Worm (Caenorhabditis elegans) whole organism, late embryonic: Measurements from ENCODE around the gene F01D5.2.
A peak's percentile ranks its signal among the peaks of the same experiment; 100 is the strongest.

Source experiments
- C08G9.2 ChIP-seq: sonication (generic microtip); optimal IDR thresholded peaks from 2 replicates; lab custom pipeline; 2016; ENCODE audit warnings: mild to moderate bottlenecking, missing genetic modification characterization, moderate library complexity, missing compliant biosample characterization
- C38D4.7 ChIP-seq: fragments of 200-800 bp; sonication (Bioruptor generic); optimal IDR thresholded peaks from 2 replicates; lab custom pipeline; 2018; ENCODE audit warnings: mild to moderate bottlenecking, missing genetic modification characterization, moderate library complexity, missing compliant biosample characterization
- F13H6.1 ChIP-seq: sonication (generic microtip); optimal IDR thresholded peaks from 2 replicates; lab custom pipeline; 2016; ENCODE audit warnings: missing genetic modification characterization, missing compliant biosample characterization
- K09A11.1 ChIP-seq: sonication (generic microtip); optimal IDR thresholded peaks from 2 replicates; lab custom pipeline; 2017; ENCODE audit warnings: antibody characterized with exemption, mild to moderate bottlenecking, missing genetic modification characterization, missing compliant biosample characterization; ENCODE audit not compliant: insufficient read depth
- T23F11.4 ChIP-seq: fragments of 200-800 bp; sonication (Bioruptor generic); optimal IDR thresholded peaks from 2 replicates; lab custom pipeline; 2018; ENCODE audit warnings: mild to moderate bottlenecking, missing genetic modification characterization, missing compliant biosample characterization
- ama-1 ChIP-seq: fragments of 150-350 bp; optimal IDR thresholded peaks from 2 replicates; lab custom pipeline; 2014
- ceh-19 ChIP-seq: fragments of 200-800 bp; sonication (Bioruptor generic); optimal IDR thresholded peaks from 2 replicates; lab custom pipeline; 2018; ENCODE audit warnings: mild to moderate bottlenecking, missing genetic modification characterization, missing compliant biosample characterization
- ceh-24 ChIP-seq: sonication (generic microtip); optimal IDR thresholded peaks from 2 replicates; lab custom pipeline; 2016; ENCODE audit warnings: mild to moderate bottlenecking, missing genetic modification characterization, missing compliant biosample characterization
- ceh-31 ChIP-seq: sonication (generic microtip); optimal IDR thresholded peaks from 2 replicates; lab custom pipeline; 2016; ENCODE audit warnings: missing genetic modification characterization, missing compliant biosample characterization
- ceh-45 ChIP-seq: fragments of 200-800 bp; sonication (Bioruptor generic); IDR thresholded peaks from 2 replicates; pipeline ENCODE4 v1.3.6; 2022; ENCODE audit warnings: missing genetic modification reagents, missing genetic modification characterization, missing compliant biosample characterization
- ceh-6 ChIP-seq: fragments of 200-800 bp; sonication (Bioruptor generic); optimal IDR thresholded peaks from 2 replicates; lab custom pipeline; 2018; ENCODE audit warnings: mild to moderate bottlenecking, missing genetic modification characterization, missing compliant biosample characterization
- ceh-9 ChIP-seq: sonication (generic microtip); optimal IDR thresholded peaks from 2 replicates; lab custom pipeline; 2016; ENCODE audit warnings: mild to moderate bottlenecking, missing genetic modification characterization, inconsistent platforms, missing compliant biosample characterization
- dmd-4 ChIP-seq: sonication (generic microtip); optimal IDR thresholded peaks from 2 replicates; lab custom pipeline; 2016; ENCODE audit warnings: borderline replicate concordance, missing genetic modification characterization, missing compliant biosample characterization
- dve-1 ChIP-seq: sonication (generic microtip); optimal IDR thresholded peaks from 2 replicates; lab custom pipeline; 2017; ENCODE audit warnings: antibody characterized with exemption, mild to moderate bottlenecking, missing genetic modification characterization, missing compliant biosample characterization
- elt-2 ChIP-seq: sonication (generic microtip); optimal IDR thresholded peaks from 2 replicates; lab custom pipeline; 2016; ENCODE audit warnings: missing genetic modification reagents, missing genetic modification characterization, missing compliant biosample characterization
- elt-4 ChIP-seq: sonication (generic microtip); optimal IDR thresholded peaks from 2 replicates; lab custom pipeline; 2016; ENCODE audit warnings: missing genetic modification characterization, missing compliant biosample characterization
- fkh-10 ChIP-seq: fragments of 150-350 bp; optimal IDR thresholded peaks from 2 replicates; lab custom pipeline; 2014; ENCODE audit warnings: missing biosample characterization, missing genetic modification reagents, missing genetic modification characterization
- gmeb-2 ChIP-seq: sonication (generic microtip); optimal IDR thresholded peaks from 2 replicates; lab custom pipeline; 2016; ENCODE audit warnings: missing genetic modification characterization, inconsistent platforms, missing compliant biosample characterization
- hlh-30 ChIP-seq: sonication (generic microtip); optimal IDR thresholded peaks from 2 replicates; lab custom pipeline; 2017; ENCODE audit warnings: antibody characterized with exemption, missing genetic modification characterization, missing compliant biosample characterization; ENCODE audit not compliant: insufficient read depth
- hlh-6 ChIP-seq: sonication (generic microtip); optimal IDR thresholded peaks from 2 replicates; lab custom pipeline; 2016; ENCODE audit warnings: missing genotype, missing genetic modification characterization, missing compliant biosample characterization
- hlh-8 ChIP-seq: sonication (generic microtip); optimal IDR thresholded peaks from 2 replicates; lab custom pipeline; 2016; ENCODE audit warnings: missing genotype, missing genetic modification characterization, missing compliant biosample characterization
- lim-6 ChIP-seq: sonication (generic microtip); optimal IDR thresholded peaks from 2 replicates; lab custom pipeline; 2016; ENCODE audit warnings: missing genetic modification characterization, missing compliant biosample characterization
- nfya-1 ChIP-seq: sonication (generic microtip); optimal IDR thresholded peaks from 2 replicates; lab custom pipeline; 2017; ENCODE audit warnings: missing genetic modification characterization, mild to moderate bottlenecking, missing compliant biosample characterization, antibody characterized with exemption, moderate library complexity
- nhr-11 ChIP-seq: fragments of 150-350 bp; optimal IDR thresholded peaks from 2 replicates; lab custom pipeline; 2014; ENCODE audit warnings: missing biosample characterization, missing genetic modification characterization
- nhr-232 ChIP-seq: sonication (generic microtip); optimal IDR thresholded peaks from 2 replicates; lab custom pipeline; 2016; ENCODE audit warnings: missing genetic modification characterization, missing compliant biosample characterization
- npax-4 ChIP-seq: sonication (generic microtip); optimal IDR thresholded peaks from 2 replicates; lab custom pipeline; 2016; ENCODE audit warnings: missing genetic modification characterization, missing compliant biosample characterization
- odd-2 ChIP-seq: sonication (generic microtip); optimal IDR thresholded peaks from 2 replicates; lab custom pipeline; 2017; ENCODE audit warnings: antibody characterized with exemption, mild to moderate bottlenecking, missing genetic modification characterization, missing compliant biosample characterization
- pag-3 ChIP-seq: sonication (generic microtip); optimal IDR thresholded peaks from 2 replicates; lab custom pipeline; 2016; ENCODE audit warnings: missing compliant biosample characterization, missing genetic modification characterization, borderline replicate concordance
- pqm-1 ChIP-seq: sonication (generic microtip); optimal IDR thresholded peaks from 2 replicates; lab custom pipeline; 2016; ENCODE audit warnings: missing genetic modification characterization, missing compliant biosample characterization
- sdc-2 ChIP-seq: sonication (generic microtip); optimal IDR thresholded peaks from 2 replicates; lab custom pipeline; 2016; ENCODE audit warnings: missing genotype, missing genetic modification characterization, missing compliant biosample characterization
- sox-2 ChIP-seq: fragments of 200-800 bp; sonication (Bioruptor generic); IDR thresholded peaks from 2 replicates; pipeline ENCODE4 v1.3.6; 2022; ENCODE audit warnings: missing genetic modification reagents, missing genetic modification characterization, missing compliant biosample characterization
- sox-4 ChIP-seq: sonication (generic microtip); optimal IDR thresholded peaks from 2 replicates; lab custom pipeline; 2017; ENCODE audit warnings: mild to moderate bottlenecking, missing genetic modification characterization, inconsistent platforms, missing compliant biosample characterization
- syd-9 ChIP-seq: sonication (generic microtip); optimal IDR thresholded peaks from 2 replicates; lab custom pipeline; 2016; ENCODE audit warnings: mild to moderate bottlenecking, missing genetic modification characterization, moderate library complexity, missing compliant biosample characterization
- tbx-2 ChIP-seq: sonication (generic microtip); optimal IDR thresholded peaks from 2 replicates; lab custom pipeline; 2016; ENCODE audit warnings: missing genetic modification characterization, missing compliant biosample characterization
- unc-3 ChIP-seq, 2 experiments: fragments of 200-800 bp in 1 of 2; sonication (Bioruptor generic) in 1 of 2; sonication (generic microtip) in 1 of 2; conservative IDR thresholded peaks in 1 of 2; optimal IDR thresholded peaks in 1 of 2; 2 replicates each; pipeline versions ENCODE4 v1.3.6 to Lab custom; 2016 to 2022; ENCODE audit warnings: missing compliant biosample characterization in 2 of 2, missing genetic modification characterization in 2 of 2, missing genetic modification reagents in 1 of 2
- unc-55 ChIP-seq: sonication (generic microtip); optimal IDR thresholded peaks from 2 replicates; lab custom pipeline; 2017; ENCODE audit warnings: missing biosample characterization, missing genetic modification reagents, missing genetic modification characterization
- zip-5 ChIP-seq: sonication (generic microtip); optimal IDR thresholded peaks from 2 replicates; lab custom pipeline; 2016; ENCODE audit warnings: missing genetic modification characterization, missing compliant biosample characterization
- ztf-16 ChIP-seq: sonication (generic microtip); optimal IDR thresholded peaks from 2 replicates; lab custom pipeline; 2017; ENCODE audit warnings: missing genetic modification characterization, missing compliant biosample characterization

The F01D5.2 gene

DNA sequence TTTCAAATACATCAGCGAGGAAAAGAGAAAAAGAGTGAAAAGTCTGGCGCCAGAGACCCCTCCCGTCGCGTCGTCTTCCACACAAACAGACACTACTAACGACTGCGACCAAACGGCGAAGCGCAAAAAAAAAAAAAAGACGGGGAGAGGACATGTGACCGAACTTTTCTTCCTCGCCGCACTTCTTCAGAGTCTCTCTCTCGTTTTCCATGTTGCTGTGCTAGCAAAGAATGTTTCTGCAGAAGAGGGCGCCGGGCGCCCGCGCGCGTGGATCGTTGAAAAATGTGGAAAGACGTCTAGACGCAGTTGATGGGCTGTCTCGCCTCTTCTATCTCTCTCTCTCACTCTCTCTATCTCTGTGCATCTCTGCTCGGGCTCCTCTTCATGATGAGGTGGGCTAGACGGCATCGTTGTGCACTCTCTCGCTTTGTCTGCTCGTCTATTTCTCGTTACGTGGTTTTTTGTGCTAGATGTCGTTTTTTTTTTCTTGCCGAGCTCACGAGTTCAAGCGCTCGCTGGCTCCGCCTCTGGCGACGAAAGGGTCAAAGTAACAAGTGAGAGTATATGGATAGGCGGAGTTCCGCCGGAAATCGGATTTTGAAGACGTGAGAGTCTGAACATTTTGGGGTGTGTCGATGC is 41.5 kb upstream of the F01D5.2 start (continued):
- no peak for TF ChIP-seq ceh-45
- no peak for TF ChIP-seq dmd-4 (tag; lab: Kevin White, UChicago)
- no peak for TF ChIP-seq nhr-11 (tag; lab: Kevin White, UChicago)
- TF ChIP-seq fkh-10 = no peak
- no peak for TF ChIP-seq sox-4 (tag; lab: Kevin White, UChicago)
- no peak for TF ChIP-seq hlh-8
- TF ChIP-seq ceh-31 (tag; lab: Kevin White, UChicago) = peak; percentile 83
- no peak for TF ChIP-seq npax-4
- no peak for TF ChIP-seq zip-5 (tag; lab: Kevin White, UChicago)
- TF ChIP-seq ama-1 (lab: Kevin White, UChicago) = no peak
- peak; percentile 62 for TF ChIP-seq nfya-1 (tag; lab: Kevin White, UChicago)
- TF ChIP-seq hlh-30 (tag; lab: Kevin White, UChicago) = peak; percentile 48
- no peak for TF ChIP-seq sdc-2 (tag; lab: Kevin White, UChicago)
- no peak for TF ChIP-seq T23F11.4 (GFP tag; lab: Kevin White, UChicago)

DNA sequence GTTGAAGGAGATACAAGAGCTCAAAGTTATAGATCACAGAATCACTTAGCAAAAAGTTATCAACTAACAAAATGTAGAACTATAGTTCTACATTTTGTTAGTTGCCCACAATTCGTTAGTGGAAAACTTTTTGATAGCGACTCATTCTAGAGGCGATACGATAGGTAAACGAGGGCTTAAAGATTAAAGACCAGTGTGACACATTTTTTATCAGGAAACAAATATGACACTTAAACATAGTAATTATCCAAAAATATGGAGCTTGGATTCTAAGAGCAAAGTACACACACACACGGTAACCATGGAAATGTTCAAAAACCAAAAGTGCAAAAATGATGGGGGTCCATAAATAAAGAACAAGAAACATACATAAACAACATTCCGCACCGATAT is 40.9 kb upstream of the F01D5.2 start:
- TF ChIP-seq pqm-1 (no peak), unc-3 (GFP tag; conservative IDR thresholded peaks at IDR 0.05; lab: Robert Waterston, UW) (no peak), unc-3 (tag; optimal IDR thresholded peaks at IDR 0.05; lab: Kevin White, UChicago) (no peak), ama-1 (lab: Kevin White, UChicago) (no peak), gmeb-2 (tag; lab: Kevin White, UChicago) (no peak), ceh-45 (no peak), ceh-6 (no peak), elt-2 (tag; lab: Kevin White, UChicago) (no peak)

DNA sequence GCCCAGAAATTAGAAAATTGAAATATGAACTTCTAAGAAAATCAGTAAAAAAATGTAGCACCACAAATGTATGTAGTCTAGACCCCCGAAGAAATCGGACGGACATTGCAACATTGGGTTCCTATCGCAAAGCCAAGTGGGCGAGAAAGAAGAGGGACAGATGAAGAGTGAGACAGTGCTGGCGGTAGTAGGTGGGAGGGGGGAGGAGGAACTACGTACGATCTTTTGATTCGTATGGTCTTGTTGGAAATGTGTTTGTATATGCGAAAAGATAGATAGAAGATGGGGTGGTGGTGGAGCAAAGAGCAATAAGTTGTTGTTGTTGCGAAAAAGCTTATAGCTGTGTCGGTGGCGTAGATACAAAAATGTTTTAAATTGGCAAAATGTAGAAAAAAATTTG is 39.5 kb upstream of the F01D5.2 start:
- TF ChIP-seq nhr-11 (tag; lab: Kevin White, UChicago) (no peak), unc-55 (GFP tag; lab: Kevin White, UChicago) (peak; percentile 3), ceh-24 (tag; lab: Kevin White, UChicago) (no peak), dmd-4 (tag; lab: Kevin White, UChicago) (no peak), elt-2 (tag; lab: Kevin White, UChicago) (peak; percentile 10)

DNA sequence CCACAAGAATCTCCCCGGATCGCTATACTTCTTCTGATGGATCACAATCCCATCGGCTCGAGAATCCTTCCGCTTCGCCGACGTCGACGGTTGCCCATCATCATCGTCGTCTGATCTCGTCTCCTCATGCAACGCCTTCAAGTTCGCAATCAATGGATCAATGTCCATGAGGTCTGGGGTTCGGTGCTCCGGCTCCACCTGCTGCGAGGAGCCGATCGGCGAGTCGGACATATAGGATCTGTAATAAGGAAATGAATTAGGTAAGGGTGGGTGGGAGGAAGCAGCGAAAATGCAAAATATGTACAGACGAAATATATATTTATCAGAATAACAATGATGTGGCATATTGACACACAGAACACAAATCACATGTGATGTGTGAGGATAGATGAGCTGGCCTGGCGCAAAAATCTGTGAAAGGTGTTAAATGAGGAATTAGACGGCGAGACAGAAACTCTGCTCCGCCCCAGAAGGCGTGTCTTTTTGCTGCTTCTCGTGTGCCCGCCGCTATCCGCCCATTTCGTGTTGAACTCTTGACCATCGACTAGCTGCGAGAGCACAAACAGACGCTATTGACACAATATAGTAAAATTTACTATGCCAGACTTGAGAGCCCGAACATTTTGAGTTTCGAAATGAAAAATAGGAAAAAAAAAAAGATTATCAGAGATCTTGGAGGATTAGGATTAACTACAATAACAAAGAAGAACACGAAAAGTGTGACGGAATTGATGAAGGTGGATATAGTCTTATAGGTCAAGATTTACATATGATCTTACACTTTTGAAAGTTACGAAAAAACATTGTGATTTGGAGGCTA is 38.8 kb upstream of the F01D5.2 start:
- no peak for TF ChIP-seq F13H6.1 (tag; lab: Kevin White, UChicago)
- no peak for TF ChIP-seq ama-1 (lab: Kevin White, UChicago)
- TF ChIP-seq lim-6 (tag; lab: Kevin White, UChicago) = no peak
- TF ChIP-seq dve-1 (tag; lab: Kevin White, UChicago) = peak; percentile 7

DNA sequence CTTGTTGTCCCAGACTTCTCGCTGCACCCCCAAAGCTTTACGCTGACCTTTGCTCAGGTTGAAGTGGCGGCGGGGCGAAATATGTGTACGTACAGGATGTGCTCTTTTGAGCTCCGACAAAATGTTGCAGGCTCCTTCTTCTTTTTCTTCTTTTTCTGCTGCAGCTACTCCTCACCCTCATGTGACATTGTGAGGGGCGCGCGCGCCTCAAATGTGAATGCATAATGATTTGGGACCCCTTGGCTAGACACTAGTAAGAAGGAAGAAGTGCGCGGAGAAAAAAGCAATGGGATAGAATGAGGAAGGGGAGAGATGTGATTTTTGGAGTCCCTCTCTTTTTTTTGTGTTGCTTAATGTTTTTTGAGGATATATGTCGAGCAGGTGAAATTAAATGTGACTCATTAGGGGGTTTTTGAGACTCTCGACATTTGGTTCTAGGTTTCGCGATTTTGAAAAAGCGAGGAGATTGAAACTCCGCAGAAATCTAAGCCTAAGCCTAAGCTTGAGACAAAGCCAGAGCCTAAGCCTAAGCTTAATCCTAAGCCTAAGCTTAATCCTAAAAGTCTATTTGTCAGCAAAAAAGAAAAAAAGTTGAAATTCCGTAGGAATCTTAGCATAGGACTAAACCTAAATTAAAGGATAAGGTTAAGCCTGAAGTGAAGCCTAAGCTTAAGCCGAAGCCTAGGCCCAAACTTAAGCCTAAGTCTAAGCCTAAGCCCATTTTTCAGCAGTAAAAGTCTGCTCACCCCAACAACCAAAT is 38.0 kb upstream of the F01D5.2 start:
- TF ChIP-seq elt-4 (tag; lab: Kevin White, UChicago) = no peak
- TF ChIP-seq ceh-19 (GFP tag; lab: Kevin White, UChicago) = no peak
- no peak for TF ChIP-seq syd-9 (tag; lab: Kevin White, UChicago)
- TF ChIP-seq C08G9.2 (tag; lab: Kevin White, UChicago) = no peak
- peak; percentile 51 for TF ChIP-seq tbx-2 (tag; lab: Kevin White, UChicago)
- no peak for TF ChIP-seq gmeb-2 (tag; lab: Kevin White, UChicago)
- no peak for TF ChIP-seq npax-4
- TF ChIP-seq sox-2 (GFP tag; lab: Robert Waterston, UW) = no peak
- TF ChIP-seq hlh-30 (tag; lab: Kevin White, UChicago) = peak; percentile 8
- no peak for TF ChIP-seq nhr-232 (tag; lab: Kevin White, UChicago)
- no peak for TF ChIP-seq T23F11.4 (GFP tag; lab: Kevin White, UChicago)
- no peak for TF ChIP-seq K09A11.1 (tag; lab: Kevin White, UChicago)
- TF ChIP-seq unc-3 (GFP tag; conservative IDR thresholded peaks at IDR 0.05; lab: Robert Waterston, UW) = no peak
- no peak for TF ChIP-seq unc-3 (tag; optimal IDR thresholded peaks at IDR 0.05; lab: Kevin White, UChicago)
- TF ChIP-seq ceh-9 (tag; lab: Kevin White, UChicago) = no peak
- TF ChIP-seq ztf-16 (tag; lab: Kevin White, UChicago) = no peak
- no peak for TF ChIP-seq odd-2 (tag; lab: Kevin White, UChicago)
- peak; percentile 91 for TF ChIP-seq dve-1 (tag; lab: Kevin White, UChicago)
- TF ChIP-seq hlh-6 (tag; lab: Kevin White, UChicago) = no peak
- peak; percentile 11 for TF ChIP-seq C38D4.7
- TF ChIP-seq pag-3 (tag; lab: Kevin White, UChicago) = no peak
- no peak for TF ChIP-seq elt-2 (tag; lab: Kevin White, UChicago)
- no peak for TF ChIP-seq sox-4 (tag; lab: Kevin White, UChicago)
